Worm (Caenorhabditis elegans): ENCODE results near the gene C27A7.6.
"Not testable (repeated sequence)": the region's sequence is repeated elsewhere in the genome, so short reads cannot be mapped to it uniquely, and the experiment has no call there.

The C27A7.6 gene

DNA sequence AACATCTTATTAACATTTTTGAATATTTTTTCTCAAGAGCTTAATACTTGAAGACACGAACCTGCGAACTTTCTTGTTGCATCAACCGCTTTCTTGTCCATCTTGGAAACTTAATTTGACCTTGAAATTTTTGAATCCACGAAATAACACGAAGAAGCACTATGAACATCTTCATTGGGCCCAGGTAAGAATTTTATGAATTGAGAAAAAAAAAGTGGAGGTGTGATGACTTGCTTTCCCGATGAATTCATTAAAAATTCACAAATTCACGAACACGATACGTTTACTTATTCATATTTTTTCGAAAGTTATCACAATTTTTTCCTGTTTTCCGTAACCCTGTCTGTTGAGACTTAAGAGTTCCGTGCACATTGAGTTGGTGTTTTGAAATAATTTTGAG, at the start of gene C27A7.6:
Gene C27A7.6, minus strand, starts transcription at position 101 of the 400 bp plus-strand sequence.
- not testable (repeated sequence) for TF ChIP-seq unc-62 (GFP tag; optimal IDR thresholded peaks at IDR 0.05); pha-4 (tag; optimal IDR thresholded peaks at IDR 0.05); mls-2 (tag; optimal IDR thresholded peaks at IDR 0.05)

DNA sequence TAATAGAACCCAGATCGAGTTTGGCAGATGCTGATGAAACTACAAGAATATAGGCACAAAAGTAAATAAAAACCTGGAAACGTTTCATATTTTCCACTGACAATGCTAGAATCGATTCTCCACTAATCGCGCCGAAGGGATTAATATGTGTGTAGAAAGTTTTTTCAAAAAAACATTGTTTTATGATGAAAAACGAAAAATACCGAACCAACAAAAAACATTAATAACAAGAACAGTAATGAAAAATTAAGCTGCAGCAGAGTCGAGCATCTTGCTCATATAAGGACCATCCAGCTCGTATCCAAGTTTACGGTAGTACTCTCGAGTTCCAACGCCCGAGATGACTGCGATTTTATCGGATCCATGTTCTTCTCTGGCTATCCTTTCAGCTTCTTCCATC, 48.8 kb upstream of the C27A7.6 start, which contains the start of gene clec-224:
Gene clec-224, minus strand, starts transcription at position 101 of the 400 bp plus-strand sequence.
- TF ChIP-seq ceh-83 (GFP tag; optimal IDR thresholded peaks at IDR 0.05) (no peak), nhr-76 (tag; optimal IDR thresholded peaks at IDR 0.05) (no peak), cnd-1 (tag; optimal IDR thresholded peaks at IDR 0.05) (no peak), unc-39 (tag; optimal IDR thresholded peaks at IDR 0.05) (no peak), bed-3 (GFP tag; optimal IDR thresholded peaks at IDR 0.05) (no peak), ztf-11 (tag; optimal IDR thresholded peaks at IDR 0.05) (no peak), tbx-8 (GFP tag; optimal IDR thresholded peaks at IDR 0.05) (no peak), zip-8 (tag; optimal IDR thresholded peaks at IDR 0.05) (no peak), snpc-4 (tag; optimal IDR thresholded peaks at IDR 0.05) (no peak)

- TF ChIP-seq sptf-1 (tag; optimal IDR thresholded peaks at IDR 0.05): no peak
These were observed 39.5 kb upstream of the C27A7.6 start, which contains the start of gene ZK863.1 for ce11 chrV:12170114-12170513. Gene ZK863.1, minus strand, starts transcription at chrV:12170214.

DNA sequence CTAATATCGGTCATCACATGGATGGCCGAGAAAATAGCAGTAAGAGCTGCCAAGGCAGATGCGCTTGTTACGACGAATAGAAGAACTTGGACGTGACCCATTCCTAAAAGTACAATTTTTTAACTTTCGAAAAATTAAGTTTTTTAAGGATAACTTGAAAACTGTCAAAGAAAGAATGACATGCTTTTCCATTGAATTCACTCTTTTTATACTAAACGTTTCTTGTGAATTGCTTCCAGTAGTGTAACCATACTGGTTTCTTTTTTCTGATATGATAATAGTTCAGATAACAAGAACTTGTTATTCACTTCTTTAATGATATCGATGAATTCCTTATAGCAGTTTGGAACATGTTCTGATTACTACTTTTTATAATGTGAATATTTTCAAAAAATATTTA, 37.1 kb upstream of the C27A7.6 start, which contains the start of gene col-37:
Gene col-37, minus strand, starts transcription at position 101 of the 400 bp plus-strand sequence.
- TF ChIP-seq nhr-76 (tag; optimal IDR thresholded peaks at IDR 0.05): no peak
- TF ChIP-seq ceh-39 (tag; optimal IDR thresholded peaks at IDR 0.05): no peak
- no peak for TF ChIP-seq elt-3 (tag; optimal IDR thresholded peaks at IDR 0.05)
- TF ChIP-seq ztf-11 (tag; optimal IDR thresholded peaks at IDR 0.05): no peak
- TF ChIP-seq mep-1 (tag; optimal IDR thresholded peaks at IDR 0.05): no peak
- no peak for TF ChIP-seq ham-2 (GFP tag; optimal IDR thresholded peaks at IDR 0.05)
- TF ChIP-seq lin-13 (tag; optimal IDR thresholded peaks at IDR 0.05): no peak
- TF ChIP-seq elt-1 (tag; optimal IDR thresholded peaks at IDR 0.05; ENCODE audit: borderline replicate concordance, insufficient read depth): no peak
- no peak for TF ChIP-seq pha-4 (tag; optimal IDR thresholded peaks at IDR 0.05)
- TF ChIP-seq nhr-2 (tag; optimal IDR thresholded peaks at IDR 0.05): no peak
- TF ChIP-seq tbx-8 (GFP tag; optimal IDR thresholded peaks at IDR 0.05): no peak
- no peak for TF ChIP-seq lin-32 (GFP tag; optimal IDR thresholded peaks at IDR 0.05)
- no peak for TF ChIP-seq sem-2 (GFP tag; optimal IDR thresholded peaks at IDR 0.05)
- TF ChIP-seq unc-39 (tag; optimal IDR thresholded peaks at IDR 0.05): no peak
- TF ChIP-seq snpc-4 (tag; optimal IDR thresholded peaks at IDR 0.05): no peak

DNA sequence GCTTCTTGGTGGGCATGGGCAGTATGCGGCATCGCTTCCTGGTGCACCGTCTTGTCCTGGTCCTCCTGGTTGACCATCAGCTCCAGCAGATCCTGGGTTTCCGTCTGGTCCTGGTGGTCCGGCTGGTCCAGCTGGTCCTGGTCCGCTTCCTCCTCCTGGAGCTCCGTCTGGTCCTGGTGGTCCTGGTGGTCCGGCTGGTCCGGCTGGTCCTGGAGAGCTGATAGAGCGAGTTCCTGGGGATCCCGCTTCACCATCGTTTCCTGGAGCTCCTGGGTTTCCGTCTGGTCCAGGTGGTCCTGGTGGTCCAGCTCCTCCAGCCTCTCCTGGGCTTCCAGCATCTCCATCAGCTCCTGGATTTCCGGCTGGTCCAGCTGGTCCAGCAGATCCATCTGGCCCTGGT, 36.4 kb upstream of the C27A7.6 start:
- TF ChIP-seq unc-120 (tag; optimal IDR thresholded peaks at IDR 0.05; ENCODE audit: poor library complexity, severe bottlenecking): no peak
- TF ChIP-seq blmp-1 (tag; optimal IDR thresholded peaks at IDR 0.05): no peak

DNA sequence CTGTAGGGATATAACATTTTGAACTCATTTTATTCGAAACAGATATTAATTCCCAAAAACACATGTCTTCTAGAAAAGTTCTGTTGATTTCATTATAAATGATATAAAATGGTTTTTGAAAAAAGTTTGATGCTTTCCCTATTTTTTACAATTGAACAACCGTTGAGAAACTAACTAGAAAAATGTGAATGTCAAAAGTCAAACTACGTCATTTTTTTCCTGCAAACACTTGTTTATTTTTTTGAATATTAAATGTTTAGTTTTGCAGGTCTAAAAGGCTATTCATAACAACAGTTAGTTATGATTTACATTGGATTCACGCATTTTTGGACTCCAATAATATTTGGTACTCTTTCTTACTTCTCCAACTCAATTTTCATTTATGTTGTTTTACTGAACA, 32.3 kb upstream of the C27A7.6 start, which contains the start of gene srj-4:
Gene srj-4, plus strand, starts transcription at position 301 of the 400 bp plus-strand sequence.
- TF ChIP-seq ham-2 (GFP tag; optimal IDR thresholded peaks at IDR 0.05) (no peak), ceh-43 (GFP tag; optimal IDR thresholded peaks at IDR 0.05) (no peak)

ce11 chrV:12162220-12162619, 31.6 kb upstream of the C27A7.6 start, which contains the start of gene C27A7.5:
Gene C27A7.5, minus strand, starts transcription at chrV:12162320.
- TF ChIP-seq hlh-1 (tag; optimal IDR thresholded peaks at IDR 0.05) (no peak), nhr-12 (tag; optimal IDR thresholded peaks at IDR 0.05) (no peak), ceh-83 (GFP tag; optimal IDR thresholded peaks at IDR 0.05) (no peak), nhr-2 (tag; optimal IDR thresholded peaks at IDR 0.05) (no peak), mls-2 (tag; optimal IDR thresholded peaks at IDR 0.05) (no peak), pha-4 (tag; optimal IDR thresholded peaks at IDR 0.05) (no peak), mab-5 (tag; optimal IDR thresholded peaks at IDR 0.05) (no peak), zip-8 (tag; optimal IDR thresholded peaks at IDR 0.05) (no peak), lsy-2 (tag; optimal IDR thresholded peaks at IDR 0.05) (no peak), drap-1 (GFP tag; optimal IDR thresholded peaks at IDR 0.05) (no peak), nhr-28 (tag; optimal IDR thresholded peaks at IDR 0.05) (no peak), mep-1 (tag; optimal IDR thresholded peaks at IDR 0.05) (no peak), tbx-8 (GFP tag; optimal IDR thresholded peaks at IDR 0.05) (no peak), elt-3 (tag; optimal IDR thresholded peaks at IDR 0.05) (no peak), blmp-1 (tag; optimal IDR thresholded peaks at IDR 0.05) (no peak), nhr-76 (tag; optimal IDR thresholded peaks at IDR 0.05) (no peak), sem-2 (GFP tag; optimal IDR thresholded peaks at IDR 0.05) (no peak), ceh-43 (GFP tag; optimal IDR thresholded peaks at IDR 0.05) (no peak)

Measured in whole organism, mixed stage, embryonic.